Fruit fly (Drosophila melanogaster) whole organism, prepupa: Measurements from ENCODE around the gene CG32199.
A peak's percentile ranks its signal among the peaks of the same experiment; 100 is the strongest.

Source experiments
- CG10631 ChIP-seq: fragments of 200-800 bp; sonication (Bioruptor generic); optimal IDR thresholded peaks from 2 replicates; lab custom pipeline; 2016; ENCODE audit warnings: missing biosample characterization, missing genetic modification characterization
- CG10669 ChIP-seq: fragments of 200-800 bp; sonication (Bioruptor generic); optimal IDR thresholded peaks from 3 replicates; lab custom pipeline; 2018; ENCODE audit warnings: missing biosample characterization, mild to moderate bottlenecking, missing genetic modification characterization, moderate library complexity
- CG11294 ChIP-seq: fragments of 200-800 bp; sonication (Bioruptor generic); IDR thresholded peaks from 2 replicates; pipeline ENCODE4 v1.3.6; 2022; ENCODE audit warnings: missing biosample characterization, missing genetic modification characterization
- CG11762 ChIP-seq: fragments of 200-800 bp; sonication (Bioruptor generic); optimal IDR thresholded peaks from 3 replicates; lab custom pipeline; 2016; ENCODE audit warnings: missing biosample characterization, missing genetic modification characterization; ENCODE audit not compliant: insufficient read depth
- CG16779 ChIP-seq: fragments of 200-800 bp; sonication (Bioruptor generic); optimal IDR thresholded peaks from 3 replicates; lab custom pipeline; 2017; ENCODE audit warnings: missing biosample characterization, mild to moderate bottlenecking, missing genetic modification characterization
- CG3032 ChIP-seq: fragments of 200-800 bp; optimal IDR thresholded peaks from 2 replicates; lab custom pipeline; 2019; ENCODE audit warnings: missing biosample characterization, mild to moderate bottlenecking, missing genetic modification characterization, moderate library complexity
- CG34406 ChIP-seq: fragments of 200-800 bp; sonication (Bioruptor generic); optimal IDR thresholded peaks from 3 replicates; lab custom pipeline; 2016; ENCODE audit warnings: missing biosample characterization, missing genetic modification characterization
- CG6276 ChIP-seq: fragments of 200-800 bp; sonication (Bioruptor generic); optimal IDR thresholded peaks from 2 replicates; lab custom pipeline; 2017; ENCODE audit warnings: missing biosample characterization, mild to moderate bottlenecking, missing genetic modification characterization
- CG6792 ChIP-seq: fragments of 200-800 bp; sonication (Bioruptor generic); optimal IDR thresholded peaks from 3 replicates; lab custom pipeline; 2016; ENCODE audit warnings: missing biosample characterization, missing genetic modification characterization
- CG7368 ChIP-seq: fragments of 200-800 bp; sonication (Bioruptor generic); optimal IDR thresholded peaks from 3 replicates; lab custom pipeline; 2016; ENCODE audit warnings: missing biosample characterization, missing genetic modification characterization
- CG8119 ChIP-seq: fragments of 200-800 bp; sonication (Bioruptor generic); IDR thresholded peaks from 3 replicates; pipeline ENCODE4 v1.3.6; 2022; ENCODE audit warnings: missing biosample characterization, missing genetic modification characterization
- CG8632 ChIP-seq: fragments of 200-800 bp; sonication (Bioruptor generic); optimal IDR thresholded peaks from 3 replicates; lab custom pipeline; 2016; ENCODE audit warnings: missing biosample characterization, missing genetic modification characterization
- Eip75B ChIP-seq: fragments of 200-800 bp; sonication (Bioruptor generic); optimal IDR thresholded peaks from 3 replicates; lab custom pipeline; 2016; ENCODE audit warnings: missing biosample characterization, missing genetic modification characterization
- Eip78C ChIP-seq: fragments of 200-800 bp; sonication (Bioruptor generic); peaks from one replicate; lab custom pipeline; 2016; ENCODE audit warnings: missing biosample characterization, missing genetic modification characterization
- Eip93F ChIP-seq: fragments of 200-800 bp; sonication (Bioruptor generic); optimal IDR thresholded peaks from 2 replicates; lab custom pipeline; 2016; ENCODE audit warnings: missing biosample characterization, mild to moderate bottlenecking, missing genetic modification characterization
- Hr39 ChIP-seq: fragments of 200-800 bp; sonication (Bioruptor generic); optimal IDR thresholded peaks from 2 replicates; lab custom pipeline; 2016; ENCODE audit warnings: missing biosample characterization, missing genetic modification characterization
- Hr4 ChIP-seq: fragments of 200-800 bp; sonication (Bioruptor generic); optimal IDR thresholded peaks from 3 replicates; lab custom pipeline; 2016; ENCODE audit warnings: missing biosample characterization, missing genetic modification characterization
- OdsH ChIP-seq: fragments of 200-800 bp; sonication (Bioruptor generic); optimal IDR thresholded peaks from 3 replicates; lab custom pipeline; 2016; ENCODE audit warnings: missing biosample characterization, missing genetic modification characterization
- Smox ChIP-seq: fragments of 200-800 bp; sonication (Bioruptor generic); optimal IDR thresholded peaks from 3 replicates; lab custom pipeline; 2016; ENCODE audit warnings: missing biosample characterization, missing genetic modification characterization
- Sox14 ChIP-seq: fragments of 200-800 bp; sonication (Bioruptor generic); optimal IDR thresholded peaks from 3 replicates; lab custom pipeline; 2016; ENCODE audit warnings: missing biosample characterization, missing genetic modification characterization
- Sox15 ChIP-seq: fragments of 200-800 bp; sonication (Bioruptor generic); optimal IDR thresholded peaks from 3 replicates; lab custom pipeline; 2016; ENCODE audit warnings: missing biosample characterization, missing genetic modification characterization
- acj6 ChIP-seq: fragments of 200-800 bp; sonication (Bioruptor generic); optimal IDR thresholded peaks from 3 replicates; lab custom pipeline; 2016; ENCODE audit warnings: missing biosample characterization, missing genetic modification characterization
- eg ChIP-seq: fragments of 200-800 bp; sonication (Bioruptor generic); IDR thresholded peaks from 3 replicates; pipeline ENCODE4 v1.3.6; 2022; ENCODE audit warnings: missing biosample characterization, missing genetic modification characterization
- fd85E ChIP-seq: fragments of 200-800 bp; sonication (Bioruptor generic); optimal IDR thresholded peaks from 3 replicates; lab custom pipeline; 2016; ENCODE audit warnings: missing biosample characterization, missing genetic modification characterization
- fkh ChIP-seq: fragments of 200-800 bp; sonication (Bioruptor generic); optimal IDR thresholded peaks from 3 replicates; lab custom pipeline; 2017; ENCODE audit warnings: missing biosample characterization, mild to moderate bottlenecking, missing genetic modification characterization, moderate library complexity
- lz ChIP-seq: fragments of 200-800 bp; sonication (Bioruptor generic); optimal IDR thresholded peaks from 3 replicates; lab custom pipeline; 2016; ENCODE audit warnings: missing biosample characterization, missing genetic modification characterization
- pdm3 ChIP-seq: fragments of 200-800 bp; sonication (Bioruptor generic); optimal IDR thresholded peaks from 3 replicates; lab custom pipeline; 2016; ENCODE audit warnings: missing biosample characterization, missing genetic modification characterization
- salr ChIP-seq, 2 experiments: fragments of 200-800 bp; sonication (Bioruptor generic); optimal IDR thresholded peaks; 3 replicates each; lab custom pipeline; 2016 to 2018; ENCODE audit warnings: missing biosample characterization in 2 of 2, missing genetic modification characterization in 2 of 2, mild to moderate bottlenecking in 1 of 2
- spab ChIP-seq: fragments of 200-800 bp; sonication (Bioruptor generic); optimal IDR thresholded peaks from 2 replicates; lab custom pipeline; 2017; ENCODE audit warnings: missing biosample characterization, mild to moderate bottlenecking, missing genetic modification characterization, missing genetic modification reagents
- ss ChIP-seq, 2 experiments: fragments of 200-800 bp; sonication (Bioruptor generic); optimal IDR thresholded peaks; 2 replicates in 1 of 2; 3 replicates in 1 of 2; lab custom pipeline; 2017 to 2018; ENCODE audit warnings: mild to moderate bottlenecking in 2 of 2, missing biosample characterization in 2 of 2, missing genetic modification characterization in 2 of 2, moderate library complexity in 1 of 2
- svp ChIP-seq: fragments of 200-800 bp; sonication (Bioruptor generic); peaks from one replicate; lab custom pipeline; 2016; ENCODE audit warnings: missing biosample characterization, missing genetic modification characterization
- topi ChIP-seq: fragments of 200-800 bp; sonication (Bioruptor generic); optimal IDR thresholded peaks from 3 replicates; lab custom pipeline; 2016; ENCODE audit warnings: missing biosample characterization, missing genetic modification characterization
- vri ChIP-seq: fragments of 200-800 bp; sonication (Bioruptor generic); optimal IDR thresholded peaks from 3 replicates; lab custom pipeline; 2016; ENCODE audit warnings: missing biosample characterization, mild to moderate bottlenecking, missing genetic modification characterization

CG32199 gene

DNA sequence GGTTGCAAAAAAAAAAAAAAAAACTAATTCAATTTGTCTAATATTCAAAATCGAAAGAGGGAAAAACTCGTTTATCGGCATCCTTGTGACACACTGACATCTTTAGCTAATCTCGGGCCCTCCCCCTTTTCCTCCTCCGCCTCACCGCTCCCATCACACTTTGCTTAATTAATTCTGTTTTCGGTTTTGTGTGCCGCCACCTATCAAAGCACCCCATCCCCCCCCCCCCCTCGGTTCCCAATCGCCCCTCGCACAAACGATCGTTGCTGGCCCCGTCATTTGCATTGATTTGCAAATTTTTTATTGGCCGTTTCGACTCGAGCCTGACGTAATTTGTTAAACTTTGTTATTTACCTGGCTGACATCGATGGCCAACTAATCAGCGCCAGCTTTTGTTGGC, 16.8 kb downstream of the CG32199 start:
- TF ChIP-seq Eip78C (GFP tag; lab: Kevin White, UChicago) = no peak
- peak; percentile 6 for TF ChIP-seq CG6276
- no peak for TF ChIP-seq svp (GFP tag; lab: Kevin White, UChicago)
- 0 out of 3 replicates have a peak, but pooled peaks have one; percentile 15 for TF ChIP-seq eg

DNA sequence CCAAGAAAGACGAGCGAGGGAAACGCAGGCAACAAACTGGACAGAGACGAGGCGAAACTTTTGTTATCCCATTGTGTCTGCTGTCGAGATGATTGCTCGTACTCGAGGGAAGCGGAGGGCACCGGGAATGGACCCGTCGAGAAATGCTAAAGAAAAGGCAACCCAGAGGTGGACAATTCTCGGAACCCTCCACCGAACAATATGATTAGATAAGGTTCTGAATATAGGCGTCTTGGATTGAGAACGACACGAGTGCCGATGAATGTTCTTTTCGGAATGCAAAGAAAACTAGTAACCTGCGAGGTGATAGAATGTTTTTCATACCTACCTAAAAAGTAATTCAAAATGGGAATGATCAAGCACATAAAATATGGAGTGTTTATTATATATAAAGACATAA, 18.2 kb downstream of the CG32199 start:
- TF ChIP-seq OdsH = no peak
- no peak for TF ChIP-seq CG7368 (GFP tag; lab: Kevin White, UChicago)
- TF ChIP-seq acj6 (GFP tag; lab: Kevin White, UChicago) = no peak
- TF ChIP-seq ss (GFP tag; optimal IDR thresholded peaks at IDR 0.05; lab: Kevin White, UChicago) = no peak
- TF ChIP-seq Eip75B = no peak
- no peak for TF ChIP-seq fd85E

DNA sequence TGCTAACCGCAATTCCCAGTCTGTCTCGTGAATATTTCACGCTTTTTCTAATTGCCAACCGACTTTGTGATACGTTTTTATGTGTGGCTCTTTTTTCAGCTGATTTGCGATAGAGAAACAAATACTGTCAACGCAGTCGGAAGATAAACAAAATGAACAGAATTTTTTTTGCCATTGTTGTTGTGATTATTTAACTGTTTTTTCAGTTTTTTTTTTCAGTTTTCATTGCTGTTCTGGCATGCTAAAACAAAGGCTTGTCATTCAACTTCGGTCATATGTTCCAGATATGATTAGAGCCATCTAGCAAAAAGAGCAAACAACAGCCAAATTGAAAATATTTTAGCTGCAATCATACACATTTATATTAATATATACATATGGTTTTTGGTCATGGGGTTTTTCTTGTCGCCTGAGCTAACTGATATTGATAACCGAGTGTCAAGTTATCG, 20.5 kb downstream of the CG32199 start:
- TF ChIP-seq Eip93F (GFP tag; lab: Kevin White, UChicago) (peak; percentile 58), Hr39 (GFP tag; lab: Kevin White, UChicago) (no peak), fkh (GFP tag; lab: Kevin White, UChicago) (peak; percentile 64), salr (GFP tag; optimal IDR thresholded peaks at IDR 0.05; lab: Kevin White, UChicago) (no peak), vri (GFP tag; lab: Kevin White, UChicago) (peak; percentile 93)
- TF ChIP-seq, all 60 proteins: peak for 3

DNA sequence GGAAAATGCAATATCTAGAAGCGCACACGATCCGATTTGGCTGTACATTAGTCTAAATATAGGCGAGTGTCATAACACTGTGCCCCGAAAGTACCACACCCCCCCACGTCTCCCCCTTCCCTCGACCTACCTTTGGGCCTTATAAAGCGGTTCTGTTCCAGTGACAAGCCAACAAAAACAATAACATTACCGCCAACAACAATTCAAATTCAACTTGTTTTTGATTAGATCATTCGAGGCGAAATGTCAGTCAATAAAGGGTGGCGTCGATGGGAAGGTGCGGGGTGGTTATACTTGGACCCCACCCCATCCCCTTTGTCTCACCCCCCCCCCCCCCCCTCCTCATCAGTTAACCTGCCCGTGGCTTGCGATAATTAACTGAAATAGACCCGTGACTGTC, 21.4 kb downstream of the CG32199 start:
- TF ChIP-seq fkh (GFP tag; lab: Kevin White, UChicago) (peak; percentile 75), Smox (GFP tag; lab: Kevin White, UChicago) (no peak), Sox14 (GFP tag; lab: Kevin White, UChicago) (no peak), OdsH (no peak), spab (GFP tag; lab: Kevin White, UChicago) (no peak), vri (GFP tag; lab: Kevin White, UChicago) (peak; percentile 60), pdm3 (GFP tag; lab: Kevin White, UChicago) (no peak), CG16779 (no peak)
- TF ChIP-seq, all 60 proteins: peak for 2

DNA sequence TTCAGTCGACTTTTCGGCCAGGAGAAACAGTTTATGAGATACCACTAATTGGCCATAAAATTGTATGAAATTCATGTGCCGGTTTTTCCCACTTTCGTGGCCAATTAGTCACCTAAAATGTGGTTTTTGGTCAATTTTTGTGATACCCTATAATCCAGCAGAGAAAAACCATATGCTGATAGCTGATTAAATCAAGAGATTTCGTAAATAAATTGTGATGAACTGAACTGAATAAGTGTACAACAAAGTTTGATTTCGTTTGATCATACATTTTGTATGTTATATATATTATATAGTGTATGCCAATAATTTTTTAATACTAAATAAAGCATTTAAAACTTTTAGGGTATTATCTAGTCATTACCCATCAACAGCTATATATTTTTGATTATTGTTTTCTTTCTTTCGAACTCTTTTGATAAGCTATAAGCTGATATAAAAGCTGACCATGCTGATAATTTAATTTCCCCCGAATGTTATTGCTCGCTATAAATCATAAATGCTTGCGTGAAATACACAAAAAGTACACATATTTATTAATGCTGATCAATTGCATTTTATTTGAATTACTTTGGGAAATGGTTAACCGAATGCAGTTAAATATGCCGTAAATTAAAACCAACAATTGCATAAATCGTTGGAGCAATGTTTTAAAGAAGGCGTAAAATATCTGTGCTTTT, 23.2 kb downstream of the CG32199 start:
- TF ChIP-seq Smox (GFP tag; lab: Kevin White, UChicago) (no peak), svp (GFP tag; lab: Kevin White, UChicago) (peak; percentile 29)

DNA sequence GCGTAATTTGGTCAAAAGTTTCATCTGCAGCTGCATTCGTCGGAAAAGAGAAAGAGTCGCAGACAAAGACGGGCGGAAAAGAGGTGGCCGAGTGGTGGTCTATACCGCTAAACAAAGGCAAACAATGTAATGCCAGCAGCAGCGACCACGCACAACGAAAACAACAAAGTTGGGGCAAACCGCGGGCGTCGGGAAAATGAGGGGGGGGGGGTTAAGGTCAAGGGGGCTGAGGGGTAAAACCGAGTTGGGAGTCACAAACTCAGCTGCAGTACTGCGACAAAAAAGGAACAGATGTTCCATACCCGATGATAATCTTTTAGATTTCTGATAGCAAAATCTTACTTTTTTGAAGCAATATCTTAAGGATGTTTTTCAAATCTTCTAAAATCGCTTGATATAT, 25.1 kb downstream of the CG32199 start:
- no peak for TF ChIP-seq eg
- no peak for TF ChIP-seq CG11294 (GFP tag; lab: Robert Waterston, UW)
- no peak for TF ChIP-seq lz (GFP tag; lab: Kevin White, UChicago)
- no peak for TF ChIP-seq CG7368 (GFP tag; lab: Kevin White, UChicago)
- TF ChIP-seq pdm3 (GFP tag; lab: Kevin White, UChicago) = no peak
- no peak for TF ChIP-seq Hr39 (GFP tag; lab: Kevin White, UChicago)
- no peak for TF ChIP-seq Sox15

DNA sequence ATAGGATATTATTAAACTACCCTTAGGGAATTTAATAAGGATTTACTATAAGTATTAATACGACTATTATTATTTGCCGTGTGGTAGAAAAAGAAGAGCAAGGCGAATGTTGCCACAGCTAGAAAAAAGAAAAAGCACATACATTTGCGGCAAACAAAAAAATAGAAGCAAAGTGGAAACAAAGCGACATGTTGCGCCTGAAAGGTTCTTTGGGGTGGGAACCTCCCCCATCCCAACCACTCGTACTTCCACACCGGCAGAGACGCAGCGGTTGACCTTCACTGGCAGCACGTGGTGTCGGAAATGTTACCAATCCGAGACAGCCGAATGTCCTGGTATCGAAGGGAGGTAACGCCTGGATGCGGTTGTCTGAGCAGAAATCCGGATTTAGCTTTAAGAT, 25.6 kb downstream of the CG32199 start:
- TF ChIP-seq topi (GFP tag; lab: Kevin White, UChicago) (no peak), CG6792 (GFP tag; lab: Kevin White, UChicago) (no peak), Hr39 (GFP tag; lab: Kevin White, UChicago) (no peak), salr (GFP tag; optimal IDR thresholded peaks at IDR 0.05; lab: Kevin White, UChicago) (no peak), CG8632 (GFP tag; lab: Kevin White, UChicago) (no peak), CG11762 (GFP tag; lab: Kevin White, UChicago) (no peak), CG34406 (GFP tag; lab: Kevin White, UChicago) (no peak), CG8119 (GFP tag; lab: Robert Waterston, UW) (no peak), CG10631 (no peak), Smox (GFP tag; lab: Kevin White, UChicago) (no peak), CG3032 (tag; lab: Kevin White, UChicago) (no peak), CG10669 (GFP tag; lab: Kevin White, UChicago) (no peak), Hr4 (GFP tag; lab: Kevin White, UChicago) (no peak)
